Worm (Caenorhabditis elegans) whole organism, L4 larva: ENCODE data around the gene nlp-79.

ENCODE experiments used
- D1046.2 ChIP-seq: fragments of 200-800 bp; sonication (Bioruptor generic); IDR thresholded peaks from 2 replicates; pipeline ENCODE4 v1.3.6; 2022; ENCODE audit warnings: missing genetic modification characterization, missing compliant biosample characterization
- R02D3.7 ChIP-seq: fragments of 150-350 bp; sonication (generic microtip); optimal IDR thresholded peaks from 3 replicates; lab custom pipeline; 2014; ENCODE audit warnings: missing biosample characterization, missing genetic modification characterization
- Y5F2A.4 ChIP-seq: fragments of 200-800 bp; sonication (Bioruptor generic); optimal IDR thresholded peaks from 2 replicates; lab custom pipeline; 2018; ENCODE audit warnings: mild to moderate bottlenecking, missing genetic modification characterization, missing compliant biosample characterization
- Y75B8A.6 ChIP-seq: fragments of 200-800 bp; sonication (Bioruptor generic); IDR thresholded peaks from 2 replicates; pipeline ENCODE4 v1.3.6; 2022; ENCODE audit warnings: missing genetic modification reagents, missing genetic modification characterization, missing compliant biosample characterization
- ZK546.5 ChIP-seq, 2 experiments: sonication (generic microtip); optimal IDR thresholded peaks; 2 replicates each; lab custom pipeline; 2017; ENCODE audit warnings: missing biosample characterization in 2 of 2, missing genetic modification characterization in 2 of 2
- aha-1 ChIP-seq: fragments of 150-350 bp; peaks from one replicate; lab custom pipeline; 2014; ENCODE audit warnings: missing biosample characterization, missing genetic modification characterization
- aly-2 ChIP-seq: sonication (generic microtip); optimal IDR thresholded peaks from 2 replicates; lab custom pipeline; 2018; ENCODE audit warnings: missing biosample characterization, missing genetic modification characterization
- attf-4 ChIP-seq: sonication (generic microtip); optimal IDR thresholded peaks from 3 replicates; lab custom pipeline; 2017; ENCODE audit warnings: missing biosample characterization, missing genetic modification characterization
- ceh-20 ChIP-seq: fragments of 200-800 bp; sonication (Bioruptor generic); IDR thresholded peaks from 2 replicates; pipeline ENCODE4 v1.3.6; 2022; ENCODE audit warnings: missing genetic modification reagents, missing genetic modification characterization, missing compliant biosample characterization
- daf-8 ChIP-seq: fragments of 200-800 bp; sonication (Bioruptor generic); IDR thresholded peaks from 2 replicates; pipeline ENCODE4 v1.3.6; 2022; ENCODE audit warnings: missing genetic modification characterization, missing compliant biosample characterization
- duxl-1 ChIP-seq: sonication (generic microtip); optimal IDR thresholded peaks from 2 replicates; lab custom pipeline; 2016; ENCODE audit warnings: mild to moderate bottlenecking, missing genetic modification characterization, moderate library complexity, missing compliant biosample characterization; ENCODE audit not compliant: poor library complexity
- fkh-10 ChIP-seq: fragments of 150-350 bp; optimal IDR thresholded peaks from 2 replicates; lab custom pipeline; 2014; ENCODE audit warnings: missing biosample characterization, missing genetic modification reagents, missing genetic modification characterization
- hlh-11 ChIP-seq: fragments of 200-800 bp; sonication (Bioruptor generic); optimal IDR thresholded peaks from 2 replicates; lab custom pipeline; 2018; ENCODE audit warnings: mild to moderate bottlenecking, missing genetic modification characterization, missing compliant biosample characterization
- hlh-30 ChIP-seq: sonication (generic microtip); optimal IDR thresholded peaks from 2 replicates; lab custom pipeline; 2017; ENCODE audit warnings: antibody characterized with exemption, mild to moderate bottlenecking, missing genetic modification characterization, missing compliant biosample characterization; ENCODE audit not compliant: insufficient read depth
- lim-7 ChIP-seq: fragments of 200-800 bp; sonication (Bioruptor generic); IDR thresholded peaks from 2 replicates; pipeline ENCODE4 v1.3.6; 2022; ENCODE audit warnings: missing genetic modification characterization, missing compliant biosample characterization
- lin-1 ChIP-seq: fragments of 200-800 bp; sonication (Bioruptor generic); IDR thresholded peaks from 2 replicates; pipeline ENCODE4 v1.3.6; 2022; ENCODE audit warnings: missing genetic modification reagents, missing genetic modification characterization, missing compliant biosample characterization
- lin-29 ChIP-seq: fragments of 200-800 bp; sonication (Bioruptor generic); IDR thresholded peaks from 2 replicates; pipeline ENCODE4 v1.3.6; 2022; ENCODE audit warnings: missing genetic modification reagents, missing genetic modification characterization, missing compliant biosample characterization
- lin-38 ChIP-seq: fragments of 200-800 bp; sonication (Bioruptor generic); IDR thresholded peaks from 2 replicates; pipeline ENCODE4 v1.3.6; 2022; ENCODE audit warnings: missing genetic modification reagents, missing genetic modification characterization, missing compliant biosample characterization
- lir-3 ChIP-seq: sonication (generic microtip); optimal IDR thresholded peaks from 2 replicates; lab custom pipeline; 2016; ENCODE audit warnings: mild to moderate bottlenecking, missing genetic modification characterization, missing compliant biosample characterization
- lsy-2 ChIP-seq, 2 experiments: fragments of 150-350 bp in 1 of 2; sonication (generic microtip) in 1 of 2; optimal IDR thresholded peaks; 2 replicates each; lab custom pipeline; 2014 to 2017; ENCODE audit warnings: missing biosample characterization in 2 of 2, missing genetic modification characterization in 2 of 2
- madf-9 ChIP-seq: fragments of 200-800 bp; sonication (Bioruptor generic); conservative IDR thresholded peaks from 2 replicates; pipeline ENCODE4 v1.3.6; 2022; ENCODE audit warnings: missing genetic modification reagents, missing genetic modification characterization, missing compliant biosample characterization
- mdl-1 ChIP-seq, 2 experiments: fragments of 150-350 bp in 1 of 2; sonication (generic microtip) in 1 of 2; optimal IDR thresholded peaks; 2 replicates each; lab custom pipeline; 2014 to 2017; ENCODE audit warnings: missing biosample characterization in 2 of 2, missing genetic modification characterization in 2 of 2
- mxl-2 ChIP-seq: fragments of 200-800 bp; sonication (Bioruptor generic); conservative IDR thresholded peaks from 2 replicates; pipeline ENCODE4 v1.3.6; 2022; ENCODE audit warnings: missing genetic modification reagents, missing genetic modification characterization, missing compliant biosample characterization
- nhr-102 ChIP-seq: sonication (generic microtip); optimal IDR thresholded peaks from 2 replicates; lab custom pipeline; 2016; ENCODE audit warnings: mild to moderate bottlenecking, missing genetic modification characterization, moderate library complexity, missing compliant biosample characterization
- nhr-25 ChIP-seq: sonication (generic microtip); optimal IDR thresholded peaks from 2 replicates; lab custom pipeline; 2017; ENCODE audit warnings: missing genetic modification characterization, mild to moderate bottlenecking, missing compliant biosample characterization, antibody characterized with exemption, moderate library complexity, borderline replicate concordance; ENCODE audit not compliant: insufficient read depth
- nhr-28 ChIP-seq: fragments of 150-350 bp; optimal IDR thresholded peaks from 2 replicates; lab custom pipeline; 2014; ENCODE audit warnings: missing biosample characterization, missing genetic modification characterization
- nhr-41 ChIP-seq: fragments of 200-800 bp; sonication (Bioruptor generic); IDR thresholded peaks from 2 replicates; pipeline ENCODE4 v1.3.6; 2022; ENCODE audit warnings: missing genetic modification reagents, missing genetic modification characterization, missing compliant biosample characterization
- nhr-6 ChIP-seq: fragments of 150-350 bp; optimal IDR thresholded peaks from 2 replicates; lab custom pipeline; 2014; ENCODE audit warnings: missing biosample characterization, missing genetic modification characterization
- nhr-76 ChIP-seq: fragments of 150-350 bp; optimal IDR thresholded peaks from 2 replicates; lab custom pipeline; 2014; ENCODE audit warnings: missing biosample characterization, missing genetic modification characterization
- pha-4 ChIP-seq, 2 experiments: fragments of 150-350 bp in 1 of 2; fragments of 200-800 bp in 1 of 2; sonication (Bioruptor generic) in 1 of 2; IDR thresholded peaks in 1 of 2; optimal IDR thresholded peaks in 1 of 2; 2 replicates each; pipeline versions ENCODE4 v1.3.6 to Lab custom; 2014 to 2022; ENCODE audit warnings: missing genetic modification characterization in 2 of 2, missing genetic modification reagents in 2 of 2, missing biosample characterization in 1 of 2, missing compliant biosample characterization in 1 of 2
- rbr-2 ChIP-seq: sonication (generic microtip); optimal IDR thresholded peaks from 2 replicates; lab custom pipeline; 2016; ENCODE audit warnings: missing genotype, missing genetic modification characterization, missing compliant biosample characterization
- sdz-12 ChIP-seq: fragments of 200-800 bp; sonication (Bioruptor generic); optimal IDR thresholded peaks from 2 replicates; lab custom pipeline; 2018; ENCODE audit warnings: mild to moderate bottlenecking, missing genetic modification characterization, missing compliant biosample characterization
- skn-1 ChIP-seq: fragments of 150-350 bp; optimal IDR thresholded peaks from 2 replicates; lab custom pipeline; 2014; ENCODE audit warnings: missing biosample characterization, missing genetic modification characterization
- spr-1 ChIP-seq: sonication (generic microtip); optimal IDR thresholded peaks from 2 replicates; lab custom pipeline; 2016; ENCODE audit warnings: mild to moderate bottlenecking, missing genetic modification characterization, missing compliant biosample characterization
- tag-97 ChIP-seq: fragments of 200-800 bp; sonication (Bioruptor generic); IDR thresholded peaks from 2 replicates; pipeline ENCODE4 v1.3.6; 2022; ENCODE audit warnings: missing genetic modification characterization, missing compliant biosample characterization
- unc-62 ChIP-seq, 3 experiments: fragments of 150-350 bp in 1 of 3; sonication (generic microtip); optimal IDR thresholded peaks in 2 of 3; peaks in 1 of 3; 1 replicate in 1 of 3; 2 replicates in 2 of 3; lab custom pipeline; 2014 to 2017; ENCODE audit warnings: missing biosample characterization in 3 of 3, missing genetic modification characterization in 3 of 3, missing genetic modification reagents in 3 of 3, missing genotype in 1 of 3
- zag-1 ChIP-seq: fragments of 150-350 bp; optimal IDR thresholded peaks from 2 replicates; lab custom pipeline; 2014; ENCODE audit warnings: missing biosample characterization, missing genetic modification characterization
- zfp-3 ChIP-seq: fragments of 200-800 bp; sonication (Bioruptor generic); conservative IDR thresholded peaks from 2 replicates; pipeline ENCODE4 v1.3.6; 2022; ENCODE audit warnings: missing genetic modification reagents, missing genetic modification characterization, missing compliant biosample characterization

The nlp-79 gene

DNA sequence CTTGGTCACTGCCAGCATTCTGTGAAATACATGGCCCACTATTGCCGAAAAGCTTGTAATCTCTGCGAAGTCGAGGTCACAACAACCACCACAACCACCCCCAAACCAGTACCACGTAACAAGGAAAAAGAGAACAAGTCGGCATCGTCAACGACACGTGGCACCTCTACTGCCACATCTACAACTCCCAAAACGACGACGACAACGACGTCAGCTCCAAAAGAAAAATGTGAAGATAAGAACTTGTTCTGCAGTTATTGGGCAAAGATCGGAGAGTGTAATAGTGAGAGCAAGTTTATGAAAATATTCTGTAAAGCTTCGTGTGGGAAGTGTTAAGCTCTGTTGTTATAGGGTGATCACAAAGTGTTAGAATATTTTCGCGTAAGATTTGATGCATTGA, 24.0 kb downstream of the nlp-79 start:
- TF ChIP-seq skn-1 (no peak), unc-62 (GFP tag; optimal IDR thresholded peaks at IDR 0.05 in 1 of 2; lab: Kevin White, UChicago) (peak in 1 of 2 experiments; percentile 97), unc-62 (tag; optimal IDR thresholded peaks at IDR 0.05; lab: Kevin White, UChicago) (no peak), nhr-102 (tag; lab: Kevin White, UChicago) (no peak)

ce11 chrIV:13179295-13179694, 29.9 kb downstream of the nlp-79 start, which contains the start of gene lev-1:
Gene lev-1, minus strand, starts transcription at chrIV:13179395.
- TF ChIP-seq R02D3.7 (tag; lab: Kevin White, UChicago) = no peak
- no peak for TF ChIP-seq sdz-12 (GFP tag; lab: Kevin White, UChicago)
- TF ChIP-seq aha-1 (tag; lab: Kevin White, UChicago) = peak; percentile 4
- TF ChIP-seq ceh-20 (GFP tag; lab: Robert Waterston, UW) = no peak
- no peak for TF ChIP-seq Y75B8A.6 (GFP tag; lab: Robert Waterston, UW)
- TF ChIP-seq tag-97 (GFP tag; lab: Robert Waterston, UW) = no peak
- TF ChIP-seq hlh-11 (tag; lab: Kevin White, UChicago) = no peak
- TF ChIP-seq lsy-2 (tag; optimal IDR thresholded peaks at IDR 0.05; lab: Kevin White, UChicago) = no peak
- TF ChIP-seq unc-62 (GFP tag; optimal IDR thresholded peaks at IDR 0.05 in 1 of 2; lab: Kevin White, UChicago) = peak in 1 of 2 experiments; percentile 76
- TF ChIP-seq unc-62 (tag; optimal IDR thresholded peaks at IDR 0.05; lab: Kevin White, UChicago) = no peak

DNA sequence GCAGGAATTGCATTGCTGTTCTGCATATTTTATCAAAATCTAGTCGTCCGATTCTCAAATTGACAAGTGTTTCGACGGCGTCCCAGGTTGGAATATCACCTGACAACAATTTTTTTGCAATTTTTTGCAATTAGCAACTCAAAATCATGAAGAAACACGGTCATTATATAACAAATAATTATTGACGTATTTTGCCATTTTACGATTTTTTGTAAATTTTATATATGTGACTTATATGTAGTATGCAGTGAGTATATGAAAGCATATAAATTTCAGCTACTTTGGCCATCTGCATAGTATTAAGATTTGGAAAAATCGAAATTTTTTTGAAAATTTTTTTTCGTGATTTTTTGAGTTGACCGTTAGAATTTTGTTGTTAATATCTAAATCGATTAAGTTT, 31.3 kb downstream of the nlp-79 start, which contains the start of gene F58D2.3:
F58D2.3 (minus strand) TSS at position 101 of the 400 bp plus-strand sequence.
- no peak for TF ChIP-seq madf-9
- no peak for TF ChIP-seq lir-3
- TF ChIP-seq lin-38 = no peak
- TF ChIP-seq rbr-2 (tag; lab: Kevin White, UChicago) = no peak
- TF ChIP-seq nhr-76 = no peak
- TF ChIP-seq zfp-3 = no peak

DNA sequence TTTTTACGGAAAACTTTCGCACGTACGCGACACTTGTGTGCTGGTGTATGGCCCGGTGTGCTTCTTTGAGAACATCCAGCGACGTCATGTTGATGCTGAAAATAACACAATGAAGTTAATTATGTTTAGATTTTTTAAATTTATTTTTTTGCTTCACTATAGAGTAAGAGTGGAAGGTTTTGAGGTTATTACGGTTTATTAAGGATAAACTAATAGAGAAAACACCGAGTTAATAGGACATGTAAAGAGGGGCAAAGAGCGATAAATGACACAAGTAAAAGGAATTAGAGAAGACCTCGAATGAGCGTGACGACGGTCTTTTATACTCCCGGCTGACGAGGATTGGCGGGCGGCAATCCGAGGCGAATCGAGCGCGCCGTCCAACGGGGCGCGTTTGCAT, 39.6 kb downstream of the nlp-79 start, which contains the start of gene F58D2.4:
F58D2.4 (minus strand) TSS at position 101 of the 400 bp plus-strand sequence.
- no peak for TF ChIP-seq aly-2 (tag; lab: Kevin White, UChicago)
- no peak for TF ChIP-seq nhr-41 (GFP tag; lab: Robert Waterston, UW)
- no peak for TF ChIP-seq D1046.2
- no peak for TF ChIP-seq attf-4 (tag; lab: Kevin White, UChicago)
- TF ChIP-seq skn-1 = no peak
- no peak for TF ChIP-seq nhr-76
- no peak for TF ChIP-seq daf-8 (GFP tag; lab: Robert Waterston, UW)
- TF ChIP-seq, all 104 proteins: peak for 0

- no peak for TF ChIP-seq sdz-12 (GFP tag; lab: Kevin White, UChicago)
- no peak for TF ChIP-seq lin-1
- TF ChIP-seq duxl-1 (tag; lab: Kevin White, UChicago) = no peak
- TF ChIP-seq hlh-30 (tag; lab: Kevin White, UChicago) = no peak
- no peak for TF ChIP-seq ceh-20 (GFP tag; lab: Robert Waterston, UW)
- TF ChIP-seq zag-1 (tag; lab: Kevin White, UChicago) = no peak
- no peak for TF ChIP-seq Y75B8A.6 (GFP tag; lab: Robert Waterston, UW)
- TF ChIP-seq lim-7 (GFP tag; lab: Robert Waterston, UW) = no peak
- TF ChIP-seq nhr-25 (tag; lab: Kevin White, UChicago) = no peak
- no peak for TF ChIP-seq lin-29
- TF ChIP-seq mdl-1 (tag; optimal IDR thresholded peaks at IDR 0.05; lab: Kevin White, UChicago) = no peak
Measured at ce11 chrIV:13189467-13189866, 40.1 kb downstream of the nlp-79 start, which contains the start of gene F58D2.2. Gene F58D2.2, plus strand, starts transcription at chrIV:13189767.

- TF ChIP-seq mdl-1 (tag; optimal IDR thresholded peaks at IDR 0.05; lab: Kevin White, UChicago) (no peak), attf-4 (tag; lab: Kevin White, UChicago) (no peak), ceh-20 (GFP tag; lab: Robert Waterston, UW) (no peak), mxl-2 (GFP tag; lab: Robert Waterston, UW) (no peak), Y5F2A.4 (GFP tag; lab: Kevin White, UChicago) (no peak), ZK546.5 (tag; optimal IDR thresholded peaks at IDR 0.05; lab: Kevin White, UChicago) (no peak), nhr-28 (no peak), spr-1 (no peak), nhr-76 (no peak), nhr-6 (no peak), pha-4 (GFP tag; IDR thresholded peaks at IDR 0.05; lab: Robert Waterston, UW) (no peak), pha-4 (tag; optimal IDR thresholded peaks at IDR 0.05; lab: Kevin White, UChicago) (no peak), fkh-10 (GFP tag; lab: Kevin White, UChicago) (no peak)
Measured at ce11 chrIV:13190075-13190474, 40.7 kb downstream of the nlp-79 start.
